Worm (Caenorhabditis elegans) whole organism, L3 larva: ENCODE data around the gene hpk-1.

Source experiments
- ZK546.5 ChIP-seq: sonication (generic microtip); optimal IDR thresholded peaks from 2 replicates; lab custom pipeline; 2017; ENCODE audit warnings: missing biosample characterization, missing genetic modification characterization
- aly-2 ChIP-seq: fragments of 150-350 bp; optimal IDR thresholded peaks from 2 replicates; lab custom pipeline; 2014; ENCODE audit warnings: missing biosample characterization, missing genetic modification characterization
- ceh-28 ChIP-seq: fragments of 150-350 bp; optimal IDR thresholded peaks from 2 replicates; lab custom pipeline; 2014; ENCODE audit warnings: missing biosample characterization, missing genetic modification reagents, missing genetic modification characterization
- ceh-9 ChIP-seq: sonication (generic microtip); optimal IDR thresholded peaks from 2 replicates; lab custom pipeline; 2018; ENCODE audit warnings: missing biosample characterization, missing genetic modification characterization
- daf-12 ChIP-seq: fragments of 150-350 bp; optimal IDR thresholded peaks from 2 replicates; lab custom pipeline; 2014; ENCODE audit warnings: missing biosample characterization, missing genetic modification reagents, missing genetic modification characterization
- egl-27 ChIP-seq: sonication (generic microtip); optimal IDR thresholded peaks from 4 replicates; lab custom pipeline; 2017; ENCODE audit warnings: missing biosample characterization, missing genetic modification reagents, missing genetic modification characterization
- egl-5 ChIP-seq: fragments of 150-350 bp; optimal IDR thresholded peaks from 2 replicates; lab custom pipeline; 2017; ENCODE audit warnings: missing biosample characterization, missing genetic modification reagents, missing genetic modification characterization, inconsistent platforms
- elt-1 ChIP-seq: fragments of 150-350 bp; optimal IDR thresholded peaks from 2 replicates; lab custom pipeline; 2014; ENCODE audit warnings: missing biosample characterization, missing genetic modification characterization
- elt-2 ChIP-seq: sonication (generic microtip); optimal IDR thresholded peaks from 2 replicates; lab custom pipeline; 2016; ENCODE audit warnings: missing genetic modification reagents, mild to moderate bottlenecking, missing genetic modification characterization, missing compliant biosample characterization
- fkh-10 ChIP-seq: sonication (generic microtip); optimal IDR thresholded peaks from 2 replicates; lab custom pipeline; 2017; ENCODE audit warnings: missing biosample characterization, missing genetic modification reagents, missing genetic modification characterization
- fkh-2 ChIP-seq: fragments of 150-350 bp; optimal IDR thresholded peaks from 2 replicates; lab custom pipeline; 2014; ENCODE audit warnings: missing biosample characterization, missing genetic modification reagents, missing genetic modification characterization
- hmg-11 ChIP-seq: sonication (generic microtip); optimal IDR thresholded peaks from 2 replicates; lab custom pipeline; 2016; ENCODE audit warnings: missing genetic modification characterization, missing compliant biosample characterization
- jun-1 ChIP-seq: fragments of 150-350 bp; optimal IDR thresholded peaks from 2 replicates; lab custom pipeline; 2014; ENCODE audit warnings: missing biosample characterization, missing genetic modification reagents, missing genetic modification characterization
- lin-15B ChIP-seq: fragments of 150-350 bp; optimal IDR thresholded peaks from 2 replicates; lab custom pipeline; 2014; ENCODE audit warnings: missing biosample characterization, missing genetic modification characterization
- lin-39 ChIP-seq: fragments of 150-350 bp; optimal IDR thresholded peaks from 2 replicates; lab custom pipeline; 2018; ENCODE audit warnings: missing biosample characterization, missing genetic modification reagents, missing genetic modification characterization
- lsy-12 ChIP-seq: sonication (generic microtip); optimal IDR thresholded peaks from 2 replicates; lab custom pipeline; 2016; ENCODE audit warnings: mild to moderate bottlenecking, missing genetic modification characterization, missing compliant biosample characterization
- mdl-1 ChIP-seq: fragments of 150-350 bp; optimal IDR thresholded peaks from 2 replicates; lab custom pipeline; 2014; ENCODE audit warnings: missing biosample characterization, missing genetic modification characterization
- mml-1 ChIP-seq: fragments of 150-350 bp; sonication (generic microtip); optimal IDR thresholded peaks from 3 replicates; lab custom pipeline; 2014; ENCODE audit warnings: missing biosample characterization, missing genetic modification characterization
- nfya-1 ChIP-seq: sonication (generic microtip); optimal IDR thresholded peaks from 2 replicates; lab custom pipeline; 2017; ENCODE audit warnings: missing genetic modification characterization, mild to moderate bottlenecking, missing compliant biosample characterization, antibody characterized with exemption, moderate library complexity; ENCODE audit not compliant: insufficient read depth
- nhr-11 ChIP-seq: fragments of 150-350 bp; optimal IDR thresholded peaks from 2 replicates; lab custom pipeline; 2014; ENCODE audit warnings: missing biosample characterization, missing genetic modification characterization
- nhr-12 ChIP-seq: fragments of 150-350 bp; optimal IDR thresholded peaks from 2 replicates; lab custom pipeline; 2014; ENCODE audit warnings: missing biosample characterization, missing genetic modification characterization
- nhr-23 ChIP-seq: fragments of 150-350 bp; optimal IDR thresholded peaks from 2 replicates; lab custom pipeline; 2014; ENCODE audit warnings: missing biosample characterization, missing genetic modification reagents, missing genetic modification characterization
- nhr-237 ChIP-seq: fragments of 150-350 bp; optimal IDR thresholded peaks from 2 replicates; lab custom pipeline; 2014; ENCODE audit warnings: missing biosample characterization, missing genetic modification characterization
- nhr-25 ChIP-seq: sonication (generic microtip); optimal IDR thresholded peaks from 2 replicates; lab custom pipeline; 2017; ENCODE audit warnings: missing biosample characterization, missing genetic modification characterization
- nhr-28 ChIP-seq: fragments of 150-350 bp; optimal IDR thresholded peaks from 2 replicates; lab custom pipeline; 2014; ENCODE audit warnings: missing biosample characterization, missing genetic modification characterization
- nhr-43 ChIP-seq: sonication (generic microtip); optimal IDR thresholded peaks from 2 replicates; lab custom pipeline; 2016; ENCODE audit warnings: mild to moderate bottlenecking, missing genetic modification characterization, missing compliant biosample characterization; ENCODE audit not compliant: poor library complexity, severe bottlenecking
- pha-4 ChIP-seq: fragments of 150-350 bp; optimal IDR thresholded peaks from 2 replicates; lab custom pipeline; 2014; ENCODE audit warnings: missing biosample characterization, missing genetic modification reagents, missing genetic modification characterization
- pqm-1 ChIP-seq: fragments of 150-350 bp; optimal IDR thresholded peaks from 2 replicates; lab custom pipeline; 2017; ENCODE audit warnings: missing biosample characterization, missing genetic modification characterization, inconsistent platforms
- sea-2 ChIP-seq: fragments of 150-350 bp; sonication (generic microtip); optimal IDR thresholded peaks from 4 replicates; lab custom pipeline; 2014; ENCODE audit warnings: missing biosample characterization, missing genetic modification reagents, missing genetic modification characterization
- skn-1 ChIP-seq: fragments of 150-350 bp; optimal IDR thresholded peaks from 2 replicates; lab custom pipeline; 2014; ENCODE audit warnings: missing biosample characterization, missing genetic modification characterization
- snpc-4 ChIP-seq: fragments of 150-350 bp; optimal IDR thresholded peaks from 2 replicates; lab custom pipeline; 2014; ENCODE audit warnings: missing biosample characterization, missing genetic modification characterization
- ztf-11 ChIP-seq: fragments of 150-350 bp; optimal IDR thresholded peaks from 2 replicates; lab custom pipeline; 2014; ENCODE audit warnings: missing biosample characterization, missing genetic modification characterization
- ztf-4 ChIP-seq: fragments of 150-350 bp; optimal IDR thresholded peaks from 2 replicates; lab custom pipeline; 2014; ENCODE audit warnings: missing biosample characterization, missing genetic modification characterization

hpk-1 gene

ce11 chrX:4222200-4222599, 5.1 kb upstream of the hpk-1 start:
- TF ChIP-seq lin-15B (tag; lab: Kevin White, UChicago) (peak; percentile 23), hmg-11 (no peak), nfya-1 (tag; lab: Kevin White, UChicago) (peak; percentile 94)

DNA sequence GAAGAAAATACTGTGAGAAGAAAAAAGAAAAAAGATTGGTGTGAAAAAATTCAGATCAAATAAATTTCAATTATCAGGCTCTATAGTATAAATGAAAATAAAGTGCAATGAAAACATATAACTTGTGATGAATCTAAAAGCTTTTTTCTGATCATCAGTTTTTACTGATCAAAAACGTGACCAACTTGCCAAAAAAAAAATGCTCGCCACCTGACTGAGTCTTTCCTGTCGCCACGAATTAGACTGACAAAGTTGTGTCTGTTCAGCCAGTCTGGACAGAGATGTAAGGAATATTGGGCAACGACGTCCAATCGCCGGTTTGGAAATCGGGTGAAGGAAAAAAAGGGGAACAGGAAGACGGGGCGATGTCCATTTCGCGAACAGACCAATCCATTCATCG, 2.4 kb upstream of the hpk-1 start:
- TF ChIP-seq nfya-1 (tag; lab: Kevin White, UChicago) (peak; percentile 20), fkh-10 (GFP tag; lab: Kevin White, UChicago) (no peak)

- peak; percentile 41 for TF ChIP-seq hmg-11
- TF ChIP-seq pqm-1 (tag; lab: Kevin White, UChicago), result no peak
These were observed 1.1 kb upstream of the hpk-1 start, which contains the start of gene W01H2.2 for ce11 chrX:4218174-4218573. Gene W01H2.2 (minus strand): TSS chrX:4218458.

DNA sequence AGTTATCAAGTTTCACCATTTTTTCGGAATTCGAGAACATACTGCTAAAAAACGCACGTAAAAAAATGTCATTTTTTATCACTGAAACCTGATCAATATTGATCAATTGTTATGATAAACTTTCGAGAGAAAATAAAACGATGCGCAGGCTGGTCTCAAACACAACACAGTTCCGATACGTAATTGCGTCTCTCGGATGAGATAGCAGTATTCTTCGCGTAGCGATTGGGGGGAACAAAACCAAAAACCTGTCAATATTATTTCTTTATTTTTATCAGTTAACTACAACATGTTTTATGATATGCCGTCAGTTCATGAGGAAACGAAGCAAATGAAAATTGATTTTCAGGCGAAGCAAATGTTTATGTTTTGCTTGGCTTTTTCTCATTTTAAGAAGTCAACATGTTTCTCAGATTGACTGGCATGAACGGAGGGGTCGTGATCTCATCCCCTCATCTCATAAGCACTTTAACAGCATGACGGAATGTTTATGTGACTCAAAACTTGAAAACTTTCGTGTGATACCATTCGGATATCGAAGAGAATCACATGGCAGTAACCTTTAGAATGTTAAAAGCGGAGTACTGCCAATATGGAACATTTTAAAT, 1.5 kb downstream of the hpk-1 start:
- TF ChIP-seq daf-12 (tag; lab: Kevin White, UChicago), result no peak
- peak; percentile 22 for TF ChIP-seq pha-4 (tag; lab: Kevin White, UChicago)
- peak; percentile 85 for TF ChIP-seq elt-2 (tag; lab: Kevin White, UChicago)
- peak; percentile 32 for TF ChIP-seq nhr-23 (tag; lab: Kevin White, UChicago)
- TF ChIP-seq ztf-4 (tag; lab: Kevin White, UChicago), result no peak
- peak; percentile 11 for TF ChIP-seq egl-5 (tag; lab: Kevin White, UChicago)
- peak; percentile 16 for TF ChIP-seq ceh-28 (tag; lab: Kevin White, UChicago)
- TF ChIP-seq elt-1 (tag; lab: Kevin White, UChicago), result no peak
- peak; percentile 46 for TF ChIP-seq pqm-1 (tag; lab: Kevin White, UChicago)

- TF ChIP-seq nhr-25 (tag; lab: Kevin White, UChicago) (no peak), elt-1 (tag; lab: Kevin White, UChicago) (no peak), lin-39 (tag; lab: Kevin White, UChicago) (no peak), mdl-1 (tag; lab: Kevin White, UChicago) (no peak), fkh-10 (GFP tag; lab: Kevin White, UChicago) (no peak), hmg-11 (peak; percentile 37), nhr-43 (tag; lab: Kevin White, UChicago) (peak; percentile 38), fkh-2 (tag; lab: Kevin White, UChicago) (no peak), ceh-9 (tag; lab: Kevin White, UChicago) (no peak), lin-15B (tag; lab: Kevin White, UChicago) (no peak), skn-1 (no peak), mml-1 (tag; lab: Kevin White, UChicago) (no peak), elt-2 (tag; lab: Kevin White, UChicago) (no peak), ZK546.5 (no peak), ztf-4 (tag; lab: Kevin White, UChicago) (no peak), snpc-4 (tag; lab: Kevin White, UChicago) (peak; percentile 7), nfya-1 (tag; lab: Kevin White, UChicago) (peak; percentile 63), pha-4 (tag; lab: Kevin White, UChicago) (peak; percentile 15), aly-2 (tag; lab: Kevin White, UChicago) (no peak), nhr-23 (tag; lab: Kevin White, UChicago) (peak; percentile 52), sea-2 (GFP tag; lab: Kevin White, UChicago) (no peak), daf-12 (tag; lab: Kevin White, UChicago) (no peak), jun-1 (tag; lab: Kevin White, UChicago) (no peak), nhr-237 (no peak), nhr-11 (no peak), egl-27 (tag; lab: Kevin White, UChicago) (no peak), lsy-12 (no peak), nhr-28 (tag; lab: Kevin White, UChicago) (no peak), nhr-12 (no peak), ztf-11 (tag; lab: Kevin White, UChicago) (no peak)
- TF ChIP-seq, all 47 proteins: peak for 6
These were observed 2.4 kb downstream of the hpk-1 start for ce11 chrX:4214643-4215042.
